Worm (Caenorhabditis elegans) whole organism, L1 larva: ENCODE results near the gene C05D9.7.

Source experiments
- aha-1 ChIP-seq: fragments of 150-350 bp; optimal IDR thresholded peaks from 2 replicates; lab custom pipeline; 2014; ENCODE audit warnings: missing biosample characterization, missing genetic modification characterization
- ama-1 ChIP-seq: fragments of 150-350 bp; optimal IDR thresholded peaks from 2 replicates; lab custom pipeline; 2014
- blmp-1 ChIP-seq: fragments of 150-350 bp; optimal IDR thresholded peaks from 2 replicates; lab custom pipeline; 2014; ENCODE audit warnings: missing biosample characterization, missing genetic modification characterization
- ceh-63 ChIP-seq: fragments of 200-800 bp; sonication (Bioruptor generic); optimal IDR thresholded peaks from 2 replicates; lab custom pipeline; 2018; ENCODE audit warnings: mild to moderate bottlenecking, missing genetic modification characterization, missing compliant biosample characterization
- dsc-1 ChIP-seq: sonication (generic microtip); optimal IDR thresholded peaks from 2 replicates; lab custom pipeline; 2016; ENCODE audit warnings: mild to moderate bottlenecking, missing genetic modification characterization, missing compliant biosample characterization
- efl-1 ChIP-seq, 4 experiments: fragments of 150-350 bp; optimal IDR thresholded peaks in 3 of 4; peaks in 1 of 4; 1 replicate in 1 of 4; 2 replicates in 3 of 4; lab custom pipeline; 2014; ENCODE audit warnings: missing biosample characterization in 2 of 4, missing genetic modification characterization in 2 of 4, missing genetic modification reagents in 2 of 4
- egl-27 ChIP-seq, 2 experiments: fragments of 150-350 bp in 1 of 2; sonication (generic microtip); optimal IDR thresholded peaks; 3 replicates each; lab custom pipeline; 2017 to 2018; ENCODE audit warnings: missing biosample characterization in 2 of 2, missing genetic modification characterization in 2 of 2, missing genetic modification reagents in 2 of 2
- elt-2 ChIP-seq: sonication (generic microtip); optimal IDR thresholded peaks from 2 replicates; lab custom pipeline; 2016; ENCODE audit warnings: missing genetic modification characterization, mild to moderate bottlenecking, inconsistent platforms, missing compliant biosample characterization, missing genetic modification reagents
- ets-5 ChIP-seq: fragments of 200-800 bp; sonication (Bioruptor generic); IDR thresholded peaks from 2 replicates; pipeline ENCODE4 v1.3.6; 2022; ENCODE audit warnings: missing genetic modification characterization, missing compliant biosample characterization
- fkh-4 ChIP-seq: sonication (generic microtip); optimal IDR thresholded peaks from 2 replicates; lab custom pipeline; 2016; ENCODE audit warnings: missing compliant biosample characterization, missing genetic modification characterization, borderline replicate concordance
- fos-1 ChIP-seq: fragments of 150-350 bp; optimal IDR thresholded peaks from 2 replicates; lab custom pipeline; 2014; ENCODE audit warnings: missing biosample characterization, missing genetic modification characterization
- grh-1 ChIP-seq: fragments of 200-800 bp; sonication (Bioruptor generic); IDR thresholded peaks from 2 replicates; pipeline ENCODE4 v1.3.6; 2022; ENCODE audit warnings: missing genetic modification reagents, missing genetic modification characterization, missing compliant biosample characterization
- hlh-17 ChIP-seq: fragments of 200-800 bp; sonication (Bioruptor generic); optimal IDR thresholded peaks from 2 replicates; lab custom pipeline; 2018; ENCODE audit warnings: missing genetic modification characterization, mild to moderate bottlenecking, missing compliant biosample characterization, moderate library complexity, borderline replicate concordance
- hlh-4 ChIP-seq: sonication (generic microtip); optimal IDR thresholded peaks from 2 replicates; lab custom pipeline; 2016; ENCODE audit warnings: mild to moderate bottlenecking, missing genetic modification characterization, missing compliant biosample characterization
- hpl-2 ChIP-seq: fragments of 150-350 bp; optimal IDR thresholded peaks from 2 replicates; lab custom pipeline; 2014; ENCODE audit warnings: missing biosample characterization, missing genetic modification reagents, missing genetic modification characterization
- irx-1 ChIP-seq: sonication (generic microtip); optimal IDR thresholded peaks from 2 replicates; lab custom pipeline; 2016; ENCODE audit warnings: missing genetic modification characterization, missing compliant biosample characterization
- isw-1 ChIP-seq: fragments of 200-800 bp; sonication (Bioruptor generic); IDR thresholded peaks from 2 replicates; pipeline ENCODE4 v1.3.6; 2022; ENCODE audit warnings: missing genetic modification characterization, missing compliant biosample characterization
- lin-13 ChIP-seq: fragments of 150-350 bp; optimal IDR thresholded peaks from 2 replicates; lab custom pipeline; 2014; ENCODE audit warnings: missing biosample characterization, missing genetic modification reagents, missing genetic modification characterization
- lin-14 ChIP-seq: fragments of 200-800 bp; sonication (Bioruptor generic); optimal IDR thresholded peaks from 2 replicates; lab custom pipeline; 2018; ENCODE audit warnings: mild to moderate bottlenecking, missing genetic modification characterization, moderate library complexity, missing compliant biosample characterization
- lin-15B ChIP-seq: fragments of 150-350 bp; sonication (generic microtip); optimal IDR thresholded peaks from 3 replicates; lab custom pipeline; 2014; ENCODE audit warnings: missing biosample characterization, missing genetic modification characterization
- lin-39 ChIP-seq: fragments of 150-350 bp; optimal IDR thresholded peaks from 2 replicates; lab custom pipeline; 2014; ENCODE audit warnings: missing biosample characterization, missing genetic modification reagents, missing genetic modification characterization
- lir-3 ChIP-seq: sonication (generic microtip); optimal IDR thresholded peaks from 2 replicates; lab custom pipeline; 2016; ENCODE audit warnings: mild to moderate bottlenecking, missing genetic modification characterization, moderate library complexity, missing compliant biosample characterization; ENCODE audit not compliant: poor library complexity
- lsy-2 ChIP-seq, 2 experiments: fragments of 150-350 bp; optimal IDR thresholded peaks; 2 replicates each; lab custom pipeline; 2014; ENCODE audit warnings: missing biosample characterization in 2 of 2, missing genetic modification characterization in 2 of 2
- mab-9 ChIP-seq: fragments of 200-800 bp; sonication (Bioruptor generic); IDR thresholded peaks from 2 replicates; pipeline ENCODE4 v1.3.6; 2022; ENCODE audit warnings: missing genetic modification reagents, missing genetic modification characterization, missing compliant biosample characterization
- nhr-20 ChIP-seq: sonication (generic microtip); optimal IDR thresholded peaks from 2 replicates; lab custom pipeline; 2016; ENCODE audit warnings: mild to moderate bottlenecking, missing genetic modification characterization, missing compliant biosample characterization
- nhr-28 ChIP-seq: fragments of 150-350 bp; optimal IDR thresholded peaks from 2 replicates; lab custom pipeline; 2014; ENCODE audit warnings: missing biosample characterization, missing genetic modification characterization
- nhr-71 ChIP-seq: sonication (generic microtip); optimal IDR thresholded peaks from 2 replicates; lab custom pipeline; 2016; ENCODE audit warnings: mild to moderate bottlenecking, missing genetic modification characterization, moderate library complexity, missing compliant biosample characterization
- nhr-76 ChIP-seq: sonication (generic microtip); optimal IDR thresholded peaks from 2 replicates; lab custom pipeline; 2017; ENCODE audit warnings: missing biosample characterization, missing genetic modification characterization
- nhr-84 ChIP-seq: sonication (generic microtip); optimal IDR thresholded peaks from 2 replicates; lab custom pipeline; 2017; ENCODE audit warnings: missing biosample characterization, missing genetic modification characterization
- nhr-90 ChIP-seq: sonication (generic microtip); optimal IDR thresholded peaks from 2 replicates; lab custom pipeline; 2016; ENCODE audit warnings: mild to moderate bottlenecking, missing genetic modification characterization, missing compliant biosample characterization; ENCODE audit not compliant: poor library complexity
- pag-3 ChIP-seq: sonication (generic microtip); optimal IDR thresholded peaks from 2 replicates; lab custom pipeline; 2017; ENCODE audit warnings: missing genetic modification characterization, mild to moderate bottlenecking, missing compliant biosample characterization, antibody characterized with exemption, borderline replicate concordance; ENCODE audit not compliant: insufficient read depth
- skn-1 ChIP-seq: fragments of 150-350 bp; optimal IDR thresholded peaks from 2 replicates; lab custom pipeline; 2014; ENCODE audit warnings: missing biosample characterization, missing genetic modification characterization
- sox-4 ChIP-seq: sonication (generic microtip); optimal IDR thresholded peaks from 2 replicates; lab custom pipeline; 2016; ENCODE audit warnings: missing genetic modification characterization, missing compliant biosample characterization
- tbx-2 ChIP-seq: sonication (generic microtip); optimal IDR thresholded peaks from 2 replicates; lab custom pipeline; 2016; ENCODE audit warnings: missing genetic modification characterization, missing compliant biosample characterization
- unc-130 ChIP-seq: fragments of 150-350 bp; optimal IDR thresholded peaks from 2 replicates; lab custom pipeline; 2017; ENCODE audit warnings: missing biosample characterization, missing genetic modification characterization, inconsistent platforms
- unc-30 ChIP-seq: sonication (generic microtip); optimal IDR thresholded peaks from 2 replicates; lab custom pipeline; 2017; ENCODE audit warnings: missing biosample characterization, missing genetic modification characterization
- zip-4 ChIP-seq: fragments of 200-800 bp; sonication (Bioruptor generic); optimal IDR thresholded peaks from 2 replicates; lab custom pipeline; 2018; ENCODE audit warnings: mild to moderate bottlenecking, missing genetic modification characterization, moderate library complexity, missing compliant biosample characterization

Gene C05D9.7

DNA sequence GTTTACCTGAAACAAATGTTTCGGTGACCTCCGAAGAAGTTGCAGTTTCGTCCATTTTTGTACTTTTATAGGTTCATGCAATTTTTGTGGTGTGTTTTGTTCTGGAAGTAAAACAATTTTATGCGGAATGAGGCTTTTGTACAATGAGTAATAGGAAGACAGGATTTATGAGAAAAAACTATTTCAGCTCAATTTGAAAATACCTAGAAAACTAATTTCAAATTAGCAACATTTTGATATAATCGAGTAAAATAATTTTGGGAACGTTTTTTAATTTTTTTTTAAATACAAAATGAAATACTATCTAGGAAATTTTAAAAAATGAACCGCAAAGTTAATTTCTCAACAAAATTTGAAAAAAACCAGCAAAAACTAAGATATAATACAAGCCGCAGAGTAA lies 31.2 kb downstream of the C05D9.7 start, which contains the start of gene rei-2:
TSS of gene rei-2 (minus strand) at position 101 of the 400 bp plus-strand sequence.
- no peak for TF ChIP-seq pag-3 (tag; lab: Kevin White, UChicago)
- TF ChIP-seq nhr-20: no peak
- TF ChIP-seq lir-3: no peak
- no peak for TF ChIP-seq lin-15B (tag; lab: Kevin White, UChicago)
- TF ChIP-seq mab-9 (GFP tag; lab: Robert Waterston, UW): no peak
- no peak for TF ChIP-seq nhr-71
- TF ChIP-seq ets-5: no peak
- no peak for TF ChIP-seq hlh-4 (tag; lab: Kevin White, UChicago)
- no peak for TF ChIP-seq lin-13 (GFP tag; lab: Kevin White, UChicago)
- no peak for TF ChIP-seq elt-2
- TF ChIP-seq sox-4 (tag; lab: Kevin White, UChicago): no peak
- TF ChIP-seq skn-1 (tag; lab: Kevin White, UChicago): no peak
- TF ChIP-seq irx-1: no peak

DNA sequence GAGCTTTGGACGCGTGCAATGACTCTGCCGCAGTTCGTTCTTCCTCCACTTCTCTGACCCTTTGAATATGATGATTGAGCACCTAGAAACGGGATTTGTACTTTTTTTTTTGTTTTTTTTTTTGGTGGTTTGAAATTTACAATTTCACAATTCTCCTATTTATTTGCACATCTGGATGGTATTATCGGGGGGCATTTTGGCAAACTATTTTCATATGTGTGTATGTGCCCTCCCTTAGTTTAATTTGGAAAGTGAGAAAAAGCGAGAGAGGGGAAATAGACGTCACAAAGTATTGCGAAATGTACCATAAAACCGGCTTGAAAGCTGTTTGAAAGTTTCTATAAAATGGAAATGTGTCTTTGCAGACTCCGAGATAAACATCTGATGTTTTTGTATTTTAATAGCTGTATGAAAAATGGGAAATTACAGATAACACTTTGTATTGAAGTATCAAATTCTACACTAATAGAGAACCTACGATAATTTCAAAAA lies 32.8 kb downstream of the C05D9.7 start:
- TF ChIP-seq lsy-2 (tag; optimal IDR thresholded peaks at IDR 0.05; lab: Kevin White, UChicago) (peak in 1 of 2 experiments; percentile 8), fkh-4 (tag; lab: Kevin White, UChicago) (peak; percentile 93), tbx-2 (no peak), grh-1 (GFP tag; lab: Robert Waterston, UW) (no peak), skn-1 (tag; lab: Kevin White, UChicago) (peak; percentile 57), unc-30 (no peak), zip-4 (GFP tag; lab: Kevin White, UChicago) (peak; percentile 38), nhr-28 (tag; lab: Kevin White, UChicago) (no peak), pag-3 (tag; lab: Kevin White, UChicago) (no peak), lin-14 (GFP tag; lab: Kevin White, UChicago) (peak; percentile 22), nhr-90 (tag; lab: Kevin White, UChicago) (no peak), dsc-1 (peak; percentile 97), unc-130 (no peak)

DNA sequence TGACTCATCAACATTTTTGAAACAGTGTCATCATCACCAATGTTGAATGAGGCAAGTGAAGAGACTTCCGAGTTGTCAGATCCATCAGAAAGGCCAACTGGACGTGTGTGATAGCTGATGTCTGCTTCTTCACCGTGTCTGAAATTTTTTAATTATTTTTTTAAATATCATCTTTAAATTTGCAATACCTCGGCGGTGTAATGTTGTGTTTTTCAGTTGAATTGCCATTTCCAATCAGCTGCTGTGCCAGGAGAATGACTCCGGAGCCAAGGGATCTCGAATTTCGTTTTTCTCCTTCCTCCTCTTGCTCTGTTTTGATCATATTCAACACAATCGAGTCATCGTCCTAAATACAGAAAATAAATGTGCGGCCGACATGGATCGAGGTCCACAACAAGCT lies 34.2 kb downstream of the C05D9.7 start:
- TF ChIP-seq ama-1 (no peak), nhr-71 (no peak), hlh-17 (GFP tag; lab: Kevin White, UChicago) (no peak), aha-1 (tag; lab: Kevin White, UChicago) (no peak), ceh-63 (GFP tag; lab: Kevin White, UChicago) (no peak), skn-1 (tag; lab: Kevin White, UChicago) (no peak), egl-27 (tag; optimal IDR thresholded peaks at IDR 0.05; lab: Kevin White, UChicago) (no peak), blmp-1 (tag; lab: Kevin White, UChicago) (no peak), lin-15B (tag; lab: Kevin White, UChicago) (no peak), hpl-2 (GFP tag; lab: Kevin White, UChicago) (no peak), isw-1 (GFP tag; lab: Robert Waterston, UW) (no peak), hlh-4 (tag; lab: Kevin White, UChicago) (no peak), nhr-84 (tag; lab: Kevin White, UChicago) (no peak), nhr-76 (tag; lab: Kevin White, UChicago) (no peak), lin-39 (tag; lab: Kevin White, UChicago) (no peak), fos-1 (tag; lab: Kevin White, UChicago) (no peak), fkh-4 (tag; lab: Kevin White, UChicago) (no peak), pag-3 (tag; lab: Kevin White, UChicago) (no peak), efl-1 (optimal IDR thresholded peaks at IDR 0.05; lab: Kevin White, UChicago) (no peak), efl-1 (GFP tag; optimal IDR thresholded peaks at IDR 0.05 in 1 of 2; lab: Kevin White, UChicago) (no peak)
